Worm (Caenorhabditis elegans) whole organism, L4 larva: Measurements from ENCODE around the gene D1014.4.

ENCODE experiments used
- aly-2 ChIP-seq: sonication (generic microtip); optimal IDR thresholded peaks from 2 replicates; lab custom pipeline; 2018; ENCODE audit warnings: missing biosample characterization, missing genetic modification characterization
- ama-1 ChIP-seq: fragments of 150-350 bp; optimal IDR thresholded peaks from 2 replicates; lab custom pipeline; 2014; ENCODE audit warnings: inconsistent platforms, mixed read lengths
- ceh-32 ChIP-seq: sonication (generic microtip); optimal IDR thresholded peaks from 2 replicates; lab custom pipeline; 2016; ENCODE audit warnings: mild to moderate bottlenecking, missing genetic modification characterization, missing compliant biosample characterization; ENCODE audit not compliant: poor library complexity
- dve-1 ChIP-seq: sonication (generic microtip); optimal IDR thresholded peaks from 2 replicates; lab custom pipeline; 2017; ENCODE audit warnings: antibody characterized with exemption, mild to moderate bottlenecking, missing genetic modification characterization, missing compliant biosample characterization; ENCODE audit not compliant: insufficient read depth
- mdl-1 ChIP-seq, 2 experiments: fragments of 150-350 bp in 1 of 2; sonication (generic microtip) in 1 of 2; optimal IDR thresholded peaks; 2 replicates each; lab custom pipeline; 2014 to 2017; ENCODE audit warnings: missing biosample characterization in 2 of 2, missing genetic modification characterization in 2 of 2
- mxl-2 ChIP-seq: fragments of 200-800 bp; sonication (Bioruptor generic); conservative IDR thresholded peaks from 2 replicates; pipeline ENCODE4 v1.3.6; 2022; ENCODE audit warnings: missing genetic modification reagents, missing genetic modification characterization, missing compliant biosample characterization
- nhr-28 ChIP-seq: fragments of 150-350 bp; optimal IDR thresholded peaks from 2 replicates; lab custom pipeline; 2014; ENCODE audit warnings: missing biosample characterization, missing genetic modification characterization
- pqm-1 ChIP-seq: sonication (generic microtip); optimal IDR thresholded peaks from 2 replicates; lab custom pipeline; 2017; ENCODE audit warnings: missing biosample characterization, missing genetic modification characterization
- tra-1 ChIP-seq: fragments of 200-800 bp; sonication (Bioruptor generic); IDR thresholded peaks from 2 replicates; pipeline ENCODE4 v1.3.6; 2022; ENCODE audit warnings: missing genetic modification reagents, missing genetic modification characterization, missing compliant biosample characterization

DNA sequence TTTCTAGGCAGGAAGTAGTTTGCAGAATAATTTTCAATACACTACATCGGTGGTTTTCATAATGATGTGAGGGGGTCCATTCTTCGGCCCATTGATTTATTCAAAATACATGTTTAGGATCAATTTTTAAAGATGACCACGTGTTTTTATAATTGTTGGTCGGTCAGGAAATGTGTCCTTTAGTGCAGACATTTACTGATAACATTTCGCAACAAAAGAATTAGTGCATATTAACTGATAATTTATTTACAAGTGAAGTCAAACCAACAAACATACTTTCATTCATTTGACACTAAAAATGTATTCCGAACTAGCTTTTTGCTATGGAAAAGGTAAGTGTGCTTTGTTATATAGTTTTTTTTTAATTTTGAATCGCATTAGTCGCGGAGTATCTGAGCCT is 28.7 kb downstream of the D1014.4 start, which contains the start of gene F20D6.5:
- TF ChIP-seq aly-2 (tag; lab: Kevin White, UChicago) (no peak), ceh-32 (tag; lab: Kevin White, UChicago) (no peak), tra-1 (no peak), mdl-1 (tag; optimal IDR thresholded peaks at IDR 0.05; lab: Kevin White, UChicago) (no peak), ama-1 (no peak), nhr-28 (peak; percentile 58), dve-1 (no peak), mxl-2 (GFP tag; lab: Robert Waterston, UW) (no peak), pqm-1 (tag; lab: Kevin White, UChicago) (peak; percentile 48)
